Fruit fly (Drosophila melanogaster): ENCODE measurements around the gene CG46448.

- TF ChIP-seq lz (GFP tag; optimal IDR thresholded peaks at IDR 0.05) (no peak), CG31627 (GFP tag; optimal IDR thresholded peaks at IDR 0.05) (no peak), Sox102F (GFP tag; optimal IDR thresholded peaks at IDR 0.05) (no peak), Met (GFP tag; optimal IDR thresholded peaks at IDR 0.05) (no peak)
Measured at dm6 chr2L:2370352-2370751, 21.1 kb upstream of the CG46448 start.
